Fruit fly (Drosophila melanogaster) whole organism, embryonic: Measurements from ENCODE around the gene CG42542.

Source experiments
- Adf1 ChIP-seq: fragments of 200-800 bp; sonication (Bioruptor generic); IDR thresholded peaks from 2 replicates; pipeline ENCODE4 v1.3.6; 2022; ENCODE audit warnings: missing biosample characterization, missing genetic modification characterization
- Asciz ChIP-seq: fragments of 200-800 bp; sonication (Bioruptor generic); optimal IDR thresholded peaks from 2 replicates; lab custom pipeline; 2017; ENCODE audit warnings: missing biosample characterization, mild to moderate bottlenecking, missing genetic modification characterization, missing genetic modification reagents
- CG10267 ChIP-seq: fragments of 200-800 bp; sonication (Bioruptor generic); optimal IDR thresholded peaks from 2 replicates; lab custom pipeline; 2018; ENCODE audit warnings: missing biosample characterization, mild to moderate bottlenecking, missing genetic modification characterization, moderate library complexity
- CG10543 ChIP-seq: fragments of 200-800 bp; sonication (Bioruptor generic); optimal IDR thresholded peaks from 3 replicates; lab custom pipeline; 2017; ENCODE audit warnings: missing biosample characterization, mild to moderate bottlenecking, missing genetic modification characterization, moderate library complexity
- CG11456 ChIP-seq: fragments of 200-800 bp; sonication (Bioruptor generic); IDR thresholded peaks from 3 replicates; pipeline ENCODE4 v1.3.6; 2022; ENCODE audit warnings: missing biosample characterization, missing genetic modification characterization
- CG11695 ChIP-seq: fragments of 200-800 bp; sonication (Bioruptor generic); IDR thresholded peaks from 3 replicates; pipeline ENCODE4 v1.3.6; 2022; ENCODE audit warnings: missing biosample characterization, missing genetic modification characterization
- CG13424 ChIP-seq: fragments of 200-800 bp; sonication (Bioruptor generic); optimal IDR thresholded peaks from 2 replicates; lab custom pipeline; 2019; ENCODE audit warnings: missing biosample characterization, mild to moderate bottlenecking, missing genetic modification characterization, moderate library complexity
- CG14014 ChIP-seq: fragments of 200-800 bp; sonication (Bioruptor generic); IDR thresholded peaks from 2 replicates; pipeline ENCODE4 v1.3.6; 2022; ENCODE audit warnings: missing biosample characterization, missing genetic modification characterization
- CG14710 ChIP-seq: fragments of 200-800 bp; sonication (Bioruptor generic); optimal IDR thresholded peaks from 3 replicates; lab custom pipeline; 2019; ENCODE audit warnings: missing biosample characterization, mild to moderate bottlenecking, missing genetic modification characterization, moderate library complexity
- CG15479 ChIP-seq: fragments of 200-800 bp; sonication (Bioruptor generic); optimal IDR thresholded peaks from 3 replicates; lab custom pipeline; 2019; ENCODE audit warnings: missing biosample characterization, mild to moderate bottlenecking, missing genetic modification characterization, moderate library complexity
- CG15514 ChIP-seq: fragments of 200-800 bp; sonication (Bioruptor generic); optimal IDR thresholded peaks from 3 replicates; lab custom pipeline; 2017; ENCODE audit warnings: missing biosample characterization, missing genetic modification characterization, mild to moderate bottlenecking, moderate library complexity, missing genetic modification reagents
- CG16815 ChIP-seq: fragments of 200-800 bp; sonication (Bioruptor generic); optimal IDR thresholded peaks from 3 replicates; lab custom pipeline; 2017; ENCODE audit warnings: missing biosample characterization, mild to moderate bottlenecking, missing genetic modification characterization
- CG17385 ChIP-seq: fragments of 200-800 bp; sonication (Bioruptor generic); optimal IDR thresholded peaks from 3 replicates; lab custom pipeline; 2018; ENCODE audit warnings: missing biosample characterization, mild to moderate bottlenecking, missing genetic modification characterization
- CG2120 ChIP-seq: fragments of 200-800 bp; sonication (Bioruptor generic); optimal IDR thresholded peaks from 3 replicates; lab custom pipeline; 2016; ENCODE audit warnings: missing biosample characterization, missing genetic modification characterization
- CG2678 ChIP-seq: fragments of 200-800 bp; sonication (Bioruptor generic); optimal IDR thresholded peaks from 3 replicates; lab custom pipeline; 2019; ENCODE audit warnings: missing biosample characterization, mild to moderate bottlenecking, missing genetic modification characterization, moderate library complexity
- CG2712 ChIP-seq: fragments of 200-800 bp; optimal IDR thresholded peaks from 3 replicates; lab custom pipeline; 2019; ENCODE audit warnings: missing biosample characterization, mild to moderate bottlenecking, missing genetic modification characterization, moderate library complexity
- CG31224 ChIP-seq: fragments of 200-800 bp; sonication (Bioruptor generic); IDR thresholded peaks from 2 replicates; pipeline ENCODE4 v1.3.6; 2022; ENCODE audit warnings: missing biosample characterization, missing genetic modification characterization
- CG6765 ChIP-seq: fragments of 200-800 bp; sonication (Bioruptor generic); optimal IDR thresholded peaks from 3 replicates; lab custom pipeline; 2017; ENCODE audit warnings: missing biosample characterization, mild to moderate bottlenecking, missing genetic modification characterization
- CG7786 ChIP-seq: fragments of 200-800 bp; sonication (Bioruptor generic); optimal IDR thresholded peaks from 2 replicates; lab custom pipeline; 2016; ENCODE audit warnings: missing biosample characterization, missing genetic modification characterization
- CG7963 ChIP-seq: fragments of 200-800 bp; sonication (Bioruptor generic); IDR thresholded peaks from 3 replicates; pipeline ENCODE4 v1.3.6; 2022; ENCODE audit warnings: missing biosample characterization, missing genetic modification characterization; ENCODE audit not compliant: partially characterized antibody
- CTCF ChIP-seq: fragments of 200-800 bp; sonication (Bioruptor generic); optimal IDR thresholded peaks from 2 replicates; lab custom pipeline; 2017; ENCODE audit warnings: missing biosample characterization, mild to moderate bottlenecking, missing genetic modification characterization, moderate library complexity
- Dad ChIP-seq: fragments of 200-800 bp; sonication (Bioruptor generic); optimal IDR thresholded peaks from 3 replicates; lab custom pipeline; 2016; ENCODE audit warnings: missing biosample characterization, missing genetic modification characterization
- Doc2 ChIP-seq: fragments of 200-800 bp; sonication (Bioruptor generic); IDR thresholded peaks from 2 replicates; pipeline ENCODE4 v1.3.6; 2022; ENCODE audit warnings: missing biosample characterization, missing genetic modification characterization
- Fer1 ChIP-seq: fragments of 200-800 bp; sonication (Bioruptor generic); optimal IDR thresholded peaks from 2 replicates; lab custom pipeline; 2017; ENCODE audit warnings: missing biosample characterization, mild to moderate bottlenecking, missing genetic modification characterization
- Fer3 ChIP-seq: fragments of 200-800 bp; sonication (Bioruptor generic); optimal IDR thresholded peaks from 2 replicates; lab custom pipeline; 2018; ENCODE audit warnings: missing biosample characterization, mild to moderate bottlenecking, missing genetic modification characterization, moderate library complexity
- Hand ChIP-seq: fragments of 200-800 bp; sonication (Bioruptor generic); optimal IDR thresholded peaks from 2 replicates; lab custom pipeline; 2017; ENCODE audit warnings: mild to moderate bottlenecking, missing biosample characterization, missing genetic modification reagents, missing genetic modification characterization
- HmgZ ChIP-seq: fragments of 200-800 bp; sonication (Bioruptor generic); optimal IDR thresholded peaks from 2 replicates; lab custom pipeline; 2018; ENCODE audit warnings: missing biosample characterization, mild to moderate bottlenecking, missing genetic modification characterization
- Hr78 ChIP-seq, 2 experiments: fragments of 200-800 bp in 1 of 2; fragments of >200 bp in 1 of 2; sonication (Bioruptor generic) in 1 of 2; optimal IDR thresholded peaks; 2 replicates each; lab custom pipeline; 2017 to 2019; ENCODE audit warnings: missing biosample characterization in 2 of 2, missing genetic modification characterization in 2 of 2, mild to moderate bottlenecking in 1 of 2, moderate library complexity in 1 of 2
- Med ChIP-seq: fragments of 200-800 bp; sonication (Bioruptor generic); peaks from one replicate; lab custom pipeline; 2016; ENCODE audit warnings: missing biosample characterization, missing genetic modification characterization, mild to moderate bottlenecking, inconsistent platforms, moderate library complexity
- Meics ChIP-seq: fragments of 200-800 bp; sonication (Bioruptor generic); optimal IDR thresholded peaks from 2 replicates; lab custom pipeline; 2017; ENCODE audit warnings: missing biosample characterization, mild to moderate bottlenecking, missing genetic modification characterization
- Nf-YB ChIP-seq: fragments of 200-800 bp; sonication (Bioruptor generic); optimal IDR thresholded peaks from 3 replicates; lab custom pipeline; 2019; ENCODE audit warnings: missing biosample characterization, mild to moderate bottlenecking, missing genetic modification characterization, moderate library complexity
- Nf-YC ChIP-seq: fragments of 200-800 bp; optimal IDR thresholded peaks from 3 replicates; lab custom pipeline; 2019; ENCODE audit warnings: missing biosample characterization, mild to moderate bottlenecking, missing genetic modification characterization, moderate library complexity
- Opbp ChIP-seq: fragments of 200-800 bp; sonication (Bioruptor generic); IDR thresholded peaks from 3 replicates; pipeline ENCODE4 v1.3.6; 2022; ENCODE audit warnings: missing biosample characterization, missing genetic modification characterization; ENCODE audit not compliant: partially characterized antibody
- Pdp1 ChIP-seq, 2 experiments: fragments of 200-800 bp; sonication (Bioruptor generic); optimal IDR thresholded peaks; 3 replicates each; lab custom pipeline; 2016; ENCODE audit warnings: missing biosample characterization in 2 of 2, missing genetic modification characterization in 2 of 2, mild to moderate bottlenecking in 1 of 2, moderate library complexity in 1 of 2
- abd-A ChIP-seq: fragments of 200-800 bp; sonication (Bioruptor generic); optimal IDR thresholded peaks from 3 replicates; lab custom pipeline; 2019; ENCODE audit warnings: missing biosample characterization, mild to moderate bottlenecking, missing genetic modification characterization, moderate library complexity
- ap ChIP-seq: fragments of 200-800 bp; sonication (Bioruptor generic); IDR thresholded peaks from 2 replicates; pipeline ENCODE4 v1.3.6; 2022; ENCODE audit warnings: missing biosample characterization, missing genetic modification characterization
- croc ChIP-seq: fragments of 200-800 bp; sonication (Bioruptor generic); conservative IDR thresholded peaks from 3 replicates; pipeline ENCODE4 v1.3.6; 2022; ENCODE audit warnings: missing biosample characterization, missing genetic modification characterization
- emc ChIP-seq: fragments of 200-800 bp; sonication (Bioruptor generic); optimal IDR thresholded peaks from 2 replicates; lab custom pipeline; 2016; ENCODE audit warnings: missing biosample characterization, missing genetic modification characterization
- fd96Cb ChIP-seq: fragments of 200-800 bp; sonication (Bioruptor generic); optimal IDR thresholded peaks from 2 replicates; lab custom pipeline; 2018; ENCODE audit warnings: missing biosample characterization, mild to moderate bottlenecking, missing genetic modification characterization, moderate library complexity
- ftz-f1 ChIP-seq: fragments of 200-800 bp; sonication (Bioruptor generic); optimal IDR thresholded peaks from 2 replicates; lab custom pipeline; 2016; ENCODE audit warnings: missing biosample characterization, missing genetic modification characterization
- lab ChIP-seq: fragments of 200-800 bp; sonication (Bioruptor generic); optimal IDR thresholded peaks from 3 replicates; lab custom pipeline; 2017; ENCODE audit warnings: missing biosample characterization, missing genetic modification characterization, mild to moderate bottlenecking, moderate library complexity, missing genetic modification reagents
- lmd ChIP-seq: fragments of 200-800 bp; sonication (Bioruptor generic); IDR thresholded peaks from 2 replicates; pipeline ENCODE4 v1.3.6; 2022; ENCODE audit warnings: missing biosample characterization, missing genetic modification characterization
- mirr ChIP-seq: fragments of 200-800 bp; sonication (Bioruptor generic); optimal IDR thresholded peaks from 3 replicates; lab custom pipeline; 2018; ENCODE audit warnings: missing biosample characterization, mild to moderate bottlenecking, missing genetic modification characterization
- pum ChIP-seq: fragments of 200-800 bp; sonication (Bioruptor generic); optimal IDR thresholded peaks from 2 replicates; lab custom pipeline; 2016; ENCODE audit warnings: missing biosample characterization, missing genetic modification characterization
- row ChIP-seq: fragments of 200-800 bp; sonication (Bioruptor generic); IDR thresholded peaks from 3 replicates; pipeline ENCODE4 v1.3.6; 2022; ENCODE audit warnings: missing biosample characterization, missing genetic modification characterization
- shn ChIP-seq: fragments of 200-800 bp; sonication (Bioruptor generic); optimal IDR thresholded peaks from 3 replicates; lab custom pipeline; 2016; ENCODE audit warnings: missing biosample characterization, missing genetic modification characterization
- sug ChIP-seq: fragments of 200-800 bp; optimal IDR thresholded peaks from 2 replicates; lab custom pipeline; 2019; ENCODE audit warnings: missing biosample characterization, mild to moderate bottlenecking, missing genetic modification characterization, moderate library complexity
- ttk ChIP-seq: fragments of 200-800 bp; sonication (Bioruptor generic); IDR thresholded peaks from 2 replicates; pipeline ENCODE4 v2.1.2; 2022; ENCODE audit warnings: missing biosample characterization, missing genetic modification characterization

CG42542 gene

dm6 chr3R:15197373-15197772, 975 bp downstream of the CG42542 start (continued):
- TF ChIP-seq Doc2 (no peak), CG6765 (GFP tag; lab: Kevin White, UChicago) (peak; percentile 1), Opbp (GFP tag; lab: Robert Waterston, UW) (no peak), Fer3 (tag; lab: Kevin White, UChicago) (no peak), Meics (GFP tag; lab: Kevin White, UChicago) (no peak), CG2120 (GFP tag; lab: Kevin White, UChicago) (no peak), shn (GFP tag; lab: Kevin White, UChicago) (no peak), CG15514 (GFP tag; lab: Kevin White, UChicago) (no peak), CG15479 (GFP tag; lab: Kevin White, UChicago) (no peak), mirr (GFP tag; lab: Kevin White, UChicago) (peak; percentile 26), Med (peak; percentile 10), lmd (GFP tag; lab: Robert Waterston, UW) (no peak), CG13424 (tag; lab: Kevin White, UChicago) (no peak), Adf1 (GFP tag; lab: Robert Waterston, UW) (no peak), ttk (GFP tag; lab: Robert Waterston, UW) (no peak), Pdp1 (GFP tag; optimal IDR thresholded peaks at IDR 0.05; lab: Kevin White, UChicago) (peak in 1 of 2 experiments; percentile 74), Asciz (GFP tag; lab: Kevin White, UChicago) (no peak), Fer1 (peak; percentile 18), lab (GFP tag; lab: Kevin White, UChicago) (peak; percentile 20), CTCF (GFP tag; lab: Kevin White, UChicago) (no peak), Nf-YC (tag; lab: Kevin White, UChicago) (no peak), croc (GFP tag; lab: Robert Waterston, UW) (no peak), sug (tag; lab: Kevin White, UChicago) (peak; percentile 24), CG2678 (tag; lab: Kevin White, UChicago) (peak; percentile 2), CG2712 (tag; lab: Kevin White, UChicago) (no peak)

- peak; percentile 37 for TF ChIP-seq CG10543 (GFP tag; lab: Kevin White, UChicago)
- TF ChIP-seq fd96Cb (tag; lab: Kevin White, UChicago), result no peak
- no peak for TF ChIP-seq Nf-YB (GFP tag; lab: Kevin White, UChicago)
- TF ChIP-seq Opbp (GFP tag; lab: Robert Waterston, UW), result no peak
- TF ChIP-seq CG11456, result no peak
- TF ChIP-seq CG11695, result 0 out of 3 replicates have a peak, but pooled peaks have one; percentile 7
- TF ChIP-seq CG14014 (GFP tag; lab: Robert Waterston, UW), result no peak
- no peak for TF ChIP-seq CG16815 (GFP tag; lab: Kevin White, UChicago)
- no peak for TF ChIP-seq Dad
- TF ChIP-seq CG7786 (GFP tag; lab: Kevin White, UChicago), result no peak
- peak; percentile 92 for TF ChIP-seq mirr (GFP tag; lab: Kevin White, UChicago)
- TF ChIP-seq row (GFP tag; lab: Robert Waterston, UW), result peak; percentile 44; the same call in 2 of the 3 replicates
- no peak for TF ChIP-seq ap (GFP tag; lab: Robert Waterston, UW)
- no peak for TF ChIP-seq CG14710 (tag; lab: Kevin White, UChicago)
- TF ChIP-seq CG17385 (GFP tag; lab: Kevin White, UChicago), result no peak
- no peak for TF ChIP-seq abd-A
- TF ChIP-seq pum (GFP tag; lab: Kevin White, UChicago), result no peak
- TF ChIP-seq CG31224 (GFP tag; lab: Robert Waterston, UW), result peak; percentile 18; the same call in 1 of the 2 replicates
- peak; percentile 62 for TF ChIP-seq ftz-f1
- peak; percentile 19 for TF ChIP-seq HmgZ (tag; lab: Kevin White, UChicago)
- TF ChIP-seq Hr78 (GFP tag; optimal IDR thresholded peaks at IDR 0.05; lab: Kevin White, UChicago), result peak in 1 of 2 experiments; percentile 17
- no peak for TF ChIP-seq CG7963
- no peak for TF ChIP-seq Hand (GFP tag; lab: Kevin White, UChicago)
- TF ChIP-seq emc (GFP tag; lab: Kevin White, UChicago), result no peak
- TF ChIP-seq CG10267 (tag; lab: Kevin White, UChicago), result no peak
- TF ChIP-seq sug (tag; lab: Kevin White, UChicago), result peak; percentile 90
These were observed 1.8 kb downstream of the CG42542 start for dm6 chr3R:15198052-15198793.
